Fruit fly (Drosophila melanogaster): Measurements from ENCODE around the gene CG3618.

dm6 chr3L:20778224-20779063, 37.4 kb downstream of the CG3618 start, which contains the start of the genes Pex16 and Pex14:
- TF ChIP-seq pan (optimal IDR thresholded peaks at IDR 0.05), result no peak
- TF ChIP-seq CG8478 (optimal IDR thresholded peaks at IDR 0.05), result no peak
- TF ChIP-seq psq (optimal IDR thresholded peaks at IDR 0.05), result no peak
- TF ChIP-seq Dll (optimal IDR thresholded peaks at IDR 0.05), result no peak
